Worm (Caenorhabditis elegans) whole organism, late embryonic: ENCODE results near the gene nhr-39.

ENCODE experiments used
- ceh-24 ChIP-seq: sonication (generic microtip); optimal IDR thresholded peaks from 2 replicates; lab custom pipeline; 2016; ENCODE audit warnings: mild to moderate bottlenecking, missing genetic modification characterization, missing compliant biosample characterization
- hlh-6 ChIP-seq: sonication (generic microtip); optimal IDR thresholded peaks from 2 replicates; lab custom pipeline; 2016; ENCODE audit warnings: missing genotype, missing genetic modification characterization, missing compliant biosample characterization
- nfya-1 ChIP-seq: sonication (generic microtip); optimal IDR thresholded peaks from 2 replicates; lab custom pipeline; 2017; ENCODE audit warnings: missing genetic modification characterization, mild to moderate bottlenecking, missing compliant biosample characterization, antibody characterized with exemption, moderate library complexity
- nhr-11 ChIP-seq: fragments of 150-350 bp; optimal IDR thresholded peaks from 2 replicates; lab custom pipeline; 2014; ENCODE audit warnings: missing biosample characterization, missing genetic modification characterization
- nhr-232 ChIP-seq: sonication (generic microtip); optimal IDR thresholded peaks from 2 replicates; lab custom pipeline; 2016; ENCODE audit warnings: missing genetic modification characterization, missing compliant biosample characterization
- pax-1 ChIP-seq: fragments of 150-350 bp; optimal IDR thresholded peaks from 2 replicates; lab custom pipeline; 2014; ENCODE audit warnings: missing biosample characterization, missing genetic modification characterization
- pha-4 ChIP-seq: fragments of 150-350 bp; optimal IDR thresholded peaks from 2 replicates; lab custom pipeline; 2018; ENCODE audit warnings: missing biosample characterization, missing genetic modification reagents, missing genetic modification characterization
- sdc-2 ChIP-seq: sonication (generic microtip); optimal IDR thresholded peaks from 2 replicates; lab custom pipeline; 2016; ENCODE audit warnings: missing genotype, missing genetic modification characterization, missing compliant biosample characterization
- sox-4 ChIP-seq: sonication (generic microtip); optimal IDR thresholded peaks from 2 replicates; lab custom pipeline; 2017; ENCODE audit warnings: mild to moderate bottlenecking, missing genetic modification characterization, inconsistent platforms, missing compliant biosample characterization
- tbx-2 ChIP-seq: sonication (generic microtip); optimal IDR thresholded peaks from 2 replicates; lab custom pipeline; 2016; ENCODE audit warnings: missing genetic modification characterization, missing compliant biosample characterization

DNA sequence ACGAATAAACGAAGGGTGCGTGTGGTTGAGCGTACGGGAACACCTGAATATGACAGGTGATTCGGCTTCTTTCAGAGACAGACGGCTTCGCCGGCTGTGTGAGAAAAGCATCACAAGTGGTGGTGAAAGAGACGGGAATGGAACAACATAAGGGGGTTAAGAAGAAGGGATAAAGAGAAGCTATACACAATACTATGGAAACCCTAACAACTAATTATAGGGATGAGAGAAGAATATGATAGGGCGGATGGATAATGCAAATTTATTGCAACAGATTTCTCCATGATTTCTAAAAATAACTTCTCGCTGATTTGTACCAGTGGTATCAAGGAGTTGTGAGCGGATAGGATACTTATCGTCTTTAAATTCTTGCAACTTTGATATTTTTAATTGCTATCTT is 21.0 kb upstream of the nhr-39 start, which contains the start of gene hlh-10:
- TF ChIP-seq sox-4 (tag; lab: Kevin White, UChicago) (no peak), pha-4 (tag; lab: Kevin White, UChicago) (no peak), sdc-2 (tag; lab: Kevin White, UChicago) (no peak), nfya-1 (tag; lab: Kevin White, UChicago) (no peak), ceh-24 (tag; lab: Kevin White, UChicago) (no peak), nhr-11 (tag; lab: Kevin White, UChicago) (no peak), tbx-2 (tag; lab: Kevin White, UChicago) (no peak), nhr-232 (tag; lab: Kevin White, UChicago) (no peak), pax-1 (tag; lab: Kevin White, UChicago) (no peak), hlh-6 (no peak)
